In the genomic region with DNA sequence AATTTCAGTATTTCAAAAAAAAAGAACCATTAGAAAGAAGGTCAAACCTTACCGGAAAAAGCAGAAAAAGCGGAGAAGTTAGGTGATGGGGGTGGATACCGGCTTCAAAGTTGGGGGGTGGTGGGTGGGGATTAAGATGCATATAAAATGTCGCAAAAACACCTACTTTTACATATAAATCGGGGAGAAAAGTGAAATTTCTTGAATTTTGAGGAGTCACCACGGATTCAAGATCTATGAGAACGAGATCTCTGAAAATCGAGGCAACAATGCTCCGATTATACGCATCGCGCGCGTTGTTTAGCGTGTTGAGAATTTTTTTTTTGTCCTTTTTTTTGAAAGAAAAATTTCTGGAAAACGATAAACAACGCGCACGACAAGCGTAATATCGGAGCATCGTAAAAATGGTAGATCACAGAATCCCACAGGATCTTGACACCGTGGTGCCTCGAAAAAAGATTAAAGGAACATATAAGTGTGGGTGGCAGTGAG, we compare ENCODE assay signal across 5 worm cellular contexts.
TF ChIP-seq lines count a peak whose summit lies in the region.

No protein-coding gene starts in this region.

TF ChIP-seq in whole organism, L1 larva, 84 proteins besides CTCF, POLR2A, EP300 and RAD21 (continues in another document):
- TF ChIP-seq sptf-1 (tag; optimal IDR thresholded peaks at IDR 0.05; lab: Kevin White, UChicago) (no peak), xbp-1 (tag; optimal IDR thresholded peaks at IDR 0.05; lab: Kevin White, UChicago) (no peak), nhr-28 (tag; optimal IDR thresholded peaks at IDR 0.05; lab: Kevin White, UChicago) (no peak), ceh-8 (GFP tag; optimal IDR thresholded peaks at IDR 0.05; lab: Kevin White, UChicago) (no peak), elt-2 (tag; optimal IDR thresholded peaks at IDR 0.05; lab: Kevin White, UChicago) (peak; percentile 16), swsn-7 (tag; optimal IDR thresholded peaks at IDR 0.05; lab: Kevin White, UChicago) (no peak), efl-1 (optimal IDR thresholded peaks at IDR 0.05; lab: Kevin White, UChicago) (peak; percentile 27 to 35), efl-1 (GFP tag; optimal IDR thresholded peaks at IDR 0.05 in 1 of 2; lab: Kevin White, UChicago) (peak in 1 of 2 experiments; percentile 22), fkh-10 (GFP tag; optimal IDR thresholded peaks at IDR 0.05; lab: Kevin White, UChicago) (no peak), skn-1 (tag; optimal IDR thresholded peaks at IDR 0.05; lab: Kevin White, UChicago) (no peak), snpc-4 (tag; optimal IDR thresholded peaks at IDR 0.05; lab: Kevin White, UChicago) (no peak), nhr-77 (tag; optimal IDR thresholded peaks at IDR 0.05; lab: Kevin White, UChicago) (no peak), mdl-1 (tag; optimal IDR thresholded peaks at IDR 0.05; lab: Kevin White, UChicago) (no peak), F16B12.6 (tag; optimal IDR thresholded peaks at IDR 0.05; lab: Kevin White, UChicago) (no peak), ceh-90 (tag; optimal IDR thresholded peaks at IDR 0.05; lab: Kevin White, UChicago) (no peak), ceh-88 (GFP tag; IDR thresholded peaks at IDR 0.05; lab: Robert Waterston, UW) (no peak), ama-1 (optimal IDR thresholded peaks at IDR 0.05; lab: Kevin White, UChicago) (peak; percentile 46), pax-3 (tag; optimal IDR thresholded peaks at IDR 0.05; lab: Kevin White, UChicago) (peak; percentile 59)

TF ChIP-seq in whole organism, L3 larva, 47 proteins besides CTCF, POLR2A, EP300 and RAD21 (continues in another document):
- TF ChIP-seq elt-3 (tag; optimal IDR thresholded peaks at IDR 0.05; lab: Kevin White, UChicago) = no peak
- no peak for TF ChIP-seq tbx-2 (tag; optimal IDR thresholded peaks at IDR 0.05; lab: Kevin White, UChicago)
- no peak for TF ChIP-seq lin-39 (tag; optimal IDR thresholded peaks at IDR 0.05; lab: Kevin White, UChicago)
- TF ChIP-seq ceh-82 (tag; optimal IDR thresholded peaks at IDR 0.05; lab: Kevin White, UChicago) = no peak
- no peak for TF ChIP-seq nhr-76 (tag; optimal IDR thresholded peaks at IDR 0.05; lab: Kevin White, UChicago)
- TF ChIP-seq elt-2 (tag; optimal IDR thresholded peaks at IDR 0.05; lab: Kevin White, UChicago) = peak; percentile 33
- no peak for TF ChIP-seq ztf-11 (tag; optimal IDR thresholded peaks at IDR 0.05; lab: Kevin White, UChicago)
- no peak for TF ChIP-seq nhr-43 (tag; optimal IDR thresholded peaks at IDR 0.05; lab: Kevin White, UChicago; ENCODE audit: poor library complexity, severe bottlenecking)
- no peak for TF ChIP-seq fkh-10 (GFP tag; optimal IDR thresholded peaks at IDR 0.05; lab: Kevin White, UChicago)
- TF ChIP-seq skn-1 (tag; optimal IDR thresholded peaks at IDR 0.05; lab: Kevin White, UChicago) = no peak
- no peak for TF ChIP-seq ceh-9 (tag; optimal IDR thresholded peaks at IDR 0.05; lab: Kevin White, UChicago)
- TF ChIP-seq lsy-12 (tag; optimal IDR thresholded peaks at IDR 0.05; lab: Kevin White, UChicago) = peak; percentile 84
- TF ChIP-seq ama-1 (optimal IDR thresholded peaks at IDR 0.05; lab: Kevin White, UChicago) = peak; percentile 75
- no peak for TF ChIP-seq ceh-28 (tag; optimal IDR thresholded peaks at IDR 0.05; lab: Kevin White, UChicago)
- TF ChIP-seq zag-1 (tag; optimal IDR thresholded peaks at IDR 0.05; lab: Kevin White, UChicago) = no peak
- TF ChIP-seq unc-62 (GFP tag; optimal IDR thresholded peaks at IDR 0.05; lab: Kevin White, UChicago) = no peak
- TF ChIP-seq nhr-67 (tag; optimal IDR thresholded peaks at IDR 0.05; lab: Kevin White, UChicago) = no peak
- TF ChIP-seq hmg-11 (tag; optimal IDR thresholded peaks at IDR 0.05; lab: Kevin White, UChicago) = no peak

TF ChIP-seq in whole organism, early embryonic, 17 proteins besides CTCF, POLR2A, EP300 and RAD21:
- TF ChIP-seq tra-4 (tag; optimal IDR thresholded peaks at IDR 0.05; lab: Kevin White, UChicago) (peak; percentile 15), hmbx-1 (tag; optimal IDR thresholded peaks at IDR 0.05; lab: Kevin White, UChicago) (peak; percentile 38), ceh-13 (GFP tag; optimal IDR thresholded peaks at IDR 0.05; lab: Kevin White, UChicago) (peak; percentile 17), ama-1 (optimal IDR thresholded peaks at IDR 0.05; lab: Kevin White, UChicago) (peak; percentile 61), sea-1 (GFP tag; conservative IDR thresholded peaks at IDR 0.05; lab: Robert Waterston, UW) (peak; percentile 25; the same call in 1 of the 2 replicates), pes-1 (GFP tag; IDR thresholded peaks at IDR 0.05; lab: Robert Waterston, UW) (peak; percentile 58; the same call in 1 of the 2 replicates), ceh-36 (tag; optimal IDR thresholded peaks at IDR 0.05; lab: Kevin White, UChicago) (peak; percentile 34), B0310.2 (tag; optimal IDR thresholded peaks at IDR 0.05; lab: Kevin White, UChicago) (peak; percentile 72), flt-1 (GFP tag; IDR thresholded peaks at IDR 0.05; lab: Robert Waterston, UW) (no peak), tbx-11 (GFP tag; IDR thresholded peaks at IDR 0.05; lab: Robert Waterston, UW) (no peak), scrt-1 (GFP tag; IDR thresholded peaks at IDR 0.05; lab: Robert Waterston, UW) (no peak), hmg-4 (GFP tag; optimal IDR thresholded peaks at IDR 0.05; lab: Kevin White, UChicago) (no peak), F13C5.2 (tag; optimal IDR thresholded peaks at IDR 0.05; lab: Kevin White, UChicago) (no peak)

TF ChIP-seq in whole organism, midembryonic, 9 proteins besides CTCF, POLR2A, EP300 and RAD21:
- TF ChIP-seq klf-2 (GFP tag; conservative IDR thresholded peaks at IDR 0.05; lab: Robert Waterston, UW) (0 out of 2 replicates have a peak, but pooled peaks have one; percentile 49), flt-1 (GFP tag; IDR thresholded peaks at IDR 0.05; lab: Robert Waterston, UW) (no peak)

TF ChIP-seq in whole organism, young adult, 124 proteins besides CTCF, POLR2A, EP300 and RAD21 (continues in another document):
- TF ChIP-seq Y56A3A.18 (GFP tag; IDR thresholded peaks at IDR 0.05; lab: Robert Waterston, UW) (peak; percentile 80; the same call in 1 of the 2 replicates), bed-2 (GFP tag; IDR thresholded peaks at IDR 0.05; lab: Robert Waterston, UW) (no peak), dpff-1 (tag; optimal IDR thresholded peaks at IDR 0.05; lab: Kevin White, UChicago) (peak; percentile 69), let-526 (GFP tag; IDR thresholded peaks at IDR 0.05; lab: Robert Waterston, UW) (0 out of 2 replicates have a peak, but pooled peaks have one; percentile 28), nfyb-1 (GFP tag; IDR thresholded peaks at IDR 0.05; lab: Robert Waterston, UW) (peak; percentile 53), ama-1 (optimal IDR thresholded peaks at IDR 0.05; lab: Kevin White, UChicago) (no peak), ama-1 (GFP tag; optimal IDR thresholded peaks at IDR 0.05; lab: Kevin White, UChicago) (peak in 1 of 2 experiments; percentile 61), cebp-1 (GFP tag; IDR thresholded peaks at IDR 0.05; lab: Robert Waterston, UW) (no peak), cebp-1 (tag; optimal IDR thresholded peaks at IDR 0.05; lab: Kevin White, UChicago) (peak; percentile 78), aptf-3 (GFP tag; IDR thresholded peaks at IDR 0.05; lab: Robert Waterston, UW) (peak; percentile 89), hlh-26 (GFP tag; conservative IDR thresholded peaks at IDR 0.05; lab: Robert Waterston, UW) (no peak), egrh-3 (GFP tag; IDR thresholded peaks at IDR 0.05; lab: Robert Waterston, UW) (no peak), chd-7 (tag; optimal IDR thresholded peaks at IDR 0.05; lab: Kevin White, UChicago) (peak; percentile 91), mcd-1 (GFP tag; IDR thresholded peaks at IDR 0.05; lab: Robert Waterston, UW) (peak; percentile 70), ceh-40 (GFP tag; IDR thresholded peaks at IDR 0.05; lab: Robert Waterston, UW) (peak; percentile 70; the same call in 1 of the 2 replicates), fkh-3 (tag; optimal IDR thresholded peaks at IDR 0.05; lab: Kevin White, UChicago) (peak; percentile 8), ztf-28 (GFP tag; IDR thresholded peaks at IDR 0.05; lab: Robert Waterston, UW) (0 out of 2 replicates have a peak, but pooled peaks have one; percentile 60), D2030.7 (GFP tag; IDR thresholded peaks at IDR 0.05; lab: Robert Waterston, UW) (peak; percentile 68), ccch-3 (GFP tag; optimal IDR thresholded peaks at IDR 0.05; lab: Kevin White, UChicago) (peak; percentile 7), mes-4 (tag; optimal IDR thresholded peaks at IDR 0.05; lab: Kevin White, UChicago) (no peak), rcor-1 (GFP tag; IDR thresholded peaks at IDR 0.05; lab: Robert Waterston, UW) (peak; percentile 50), nhr-80 (tag; optimal IDR thresholded peaks at IDR 0.05; lab: Kevin White, UChicago) (no peak), B0035.1 (tag; optimal IDR thresholded peaks at IDR 0.05; lab: Kevin White, UChicago) (no peak), him-1 (tag; optimal IDR thresholded peaks at IDR 0.05; lab: Kevin White, UChicago) (peak; percentile 60), ceh-79 (tag; optimal IDR thresholded peaks at IDR 0.05; lab: Kevin White, UChicago) (peak; percentile 98), C06A6.2 (GFP tag; conservative IDR thresholded peaks at IDR 0.05; lab: Robert Waterston, UW) (no peak), B0019.2 (GFP tag; conservative IDR thresholded peaks at IDR 0.05; lab: Robert Waterston, UW) (no peak; the same call in 1 of the 2 replicates), tlf-1 (GFP tag; optimal IDR thresholded peaks at IDR 0.05; lab: Kevin White, UChicago) (peak; percentile 54), snpc-3.4 (tag; optimal IDR thresholded peaks at IDR 0.05; lab: Kevin White, UChicago) (peak; percentile 62), efl-1 (GFP tag; optimal IDR thresholded peaks at IDR 0.05; lab: Kevin White, UChicago) (no peak), lsl-1 (GFP tag; optimal IDR thresholded peaks at IDR 0.05; lab: Kevin White, UChicago) (peak; percentile 46), ceh-100 (GFP tag; IDR thresholded peaks at IDR 0.05; lab: Robert Waterston, UW) (peak; percentile 91), C17E4.6 (GFP tag; IDR thresholded peaks at IDR 0.05; lab: Robert Waterston, UW) (0 out of 2 replicates have a peak, but pooled peaks have one; percentile 11), ztf-26 (tag; optimal IDR thresholded peaks at IDR 0.05; lab: Kevin White, UChicago) (peak; percentile 59), ceh-58 (GFP tag; IDR thresholded peaks at IDR 0.05; lab: Robert Waterston, UW) (peak; percentile 77; the same call in 1 of the 2 replicates), K12H6.12 (tag; optimal IDR thresholded peaks at IDR 0.05; lab: Kevin White, UChicago) (peak; percentile 55), F49E8.2 (tag; optimal IDR thresholded peaks at IDR 0.05; lab: Kevin White, UChicago; ENCODE audit: insufficient read depth) (peak; percentile 71), F37B4.10 (GFP tag; IDR thresholded peaks at IDR 0.05; lab: Robert Waterston, UW) (no peak), madf-6 (GFP tag; IDR thresholded peaks at IDR 0.05; lab: Robert Waterston, UW) (peak; percentile 74), tbp1 (GFP tag; optimal IDR thresholded peaks at IDR 0.05; lab: Kevin White, UChicago) (peak; percentile 58)
